Worm (Caenorhabditis elegans) whole organism, L3 larva: ENCODE measurements around the gene gnrr-2.

ENCODE experiments used
- ZK546.5 ChIP-seq: sonication (generic microtip); optimal IDR thresholded peaks from 2 replicates; lab custom pipeline; 2017; ENCODE audit warnings: missing biosample characterization, missing genetic modification characterization
- aly-2 ChIP-seq: fragments of 150-350 bp; optimal IDR thresholded peaks from 2 replicates; lab custom pipeline; 2014; ENCODE audit warnings: missing biosample characterization, missing genetic modification characterization
- ama-1 ChIP-seq: fragments of 150-350 bp; optimal IDR thresholded peaks from 2 replicates; lab custom pipeline; 2018
- ceh-16 ChIP-seq: sonication (generic microtip); optimal IDR thresholded peaks from 2 replicates; lab custom pipeline; 2017; ENCODE audit warnings: missing biosample characterization, missing genetic modification characterization
- ceh-28 ChIP-seq: fragments of 150-350 bp; optimal IDR thresholded peaks from 2 replicates; lab custom pipeline; 2014; ENCODE audit warnings: missing biosample characterization, missing genetic modification reagents, missing genetic modification characterization
- ceh-82 ChIP-seq: fragments of 150-350 bp; optimal IDR thresholded peaks from 2 replicates; lab custom pipeline; 2014; ENCODE audit warnings: missing biosample characterization, missing genetic modification characterization
- daf-12 ChIP-seq: fragments of 150-350 bp; optimal IDR thresholded peaks from 2 replicates; lab custom pipeline; 2014; ENCODE audit warnings: missing biosample characterization, missing genetic modification reagents, missing genetic modification characterization
- egl-27 ChIP-seq: sonication (generic microtip); optimal IDR thresholded peaks from 4 replicates; lab custom pipeline; 2017; ENCODE audit warnings: missing biosample characterization, missing genetic modification reagents, missing genetic modification characterization
- egl-5 ChIP-seq: fragments of 150-350 bp; optimal IDR thresholded peaks from 2 replicates; lab custom pipeline; 2017; ENCODE audit warnings: missing biosample characterization, missing genetic modification reagents, missing genetic modification characterization, inconsistent platforms
- elt-1 ChIP-seq: fragments of 150-350 bp; optimal IDR thresholded peaks from 2 replicates; lab custom pipeline; 2014; ENCODE audit warnings: missing biosample characterization, missing genetic modification characterization
- elt-3 ChIP-seq, 3 experiments: fragments of 150-350 bp in 1 of 3; sonication (generic microtip) in 2 of 3; optimal IDR thresholded peaks; 2 replicates in 2 of 3; 4 replicates in 1 of 3; lab custom pipeline; 2014 to 2017; ENCODE audit warnings: missing biosample characterization in 3 of 3, missing genetic modification characterization in 3 of 3
- fkh-10 ChIP-seq: sonication (generic microtip); optimal IDR thresholded peaks from 2 replicates; lab custom pipeline; 2017; ENCODE audit warnings: missing biosample characterization, missing genetic modification reagents, missing genetic modification characterization
- fkh-2 ChIP-seq: fragments of 150-350 bp; optimal IDR thresholded peaks from 2 replicates; lab custom pipeline; 2014; ENCODE audit warnings: missing biosample characterization, missing genetic modification reagents, missing genetic modification characterization
- fos-1 ChIP-seq: fragments of 150-350 bp; optimal IDR thresholded peaks from 2 replicates; lab custom pipeline; 2014; ENCODE audit warnings: missing biosample characterization, missing genetic modification characterization
- hmg-11 ChIP-seq: sonication (generic microtip); optimal IDR thresholded peaks from 2 replicates; lab custom pipeline; 2016; ENCODE audit warnings: missing genetic modification characterization, missing compliant biosample characterization
- jun-1 ChIP-seq: fragments of 150-350 bp; optimal IDR thresholded peaks from 2 replicates; lab custom pipeline; 2014; ENCODE audit warnings: missing biosample characterization, missing genetic modification reagents, missing genetic modification characterization
- lin-15B ChIP-seq: fragments of 150-350 bp; optimal IDR thresholded peaks from 2 replicates; lab custom pipeline; 2014; ENCODE audit warnings: missing biosample characterization, missing genetic modification characterization
- lin-39 ChIP-seq: fragments of 150-350 bp; optimal IDR thresholded peaks from 2 replicates; lab custom pipeline; 2018; ENCODE audit warnings: missing biosample characterization, missing genetic modification reagents, missing genetic modification characterization
- lsy-12 ChIP-seq: sonication (generic microtip); optimal IDR thresholded peaks from 2 replicates; lab custom pipeline; 2016; ENCODE audit warnings: mild to moderate bottlenecking, missing genetic modification characterization, missing compliant biosample characterization
- mdl-1 ChIP-seq: fragments of 150-350 bp; optimal IDR thresholded peaks from 2 replicates; lab custom pipeline; 2014; ENCODE audit warnings: missing biosample characterization, missing genetic modification characterization
- mml-1 ChIP-seq: fragments of 150-350 bp; sonication (generic microtip); optimal IDR thresholded peaks from 3 replicates; lab custom pipeline; 2014; ENCODE audit warnings: missing biosample characterization, missing genetic modification characterization
- nhr-11 ChIP-seq: fragments of 150-350 bp; optimal IDR thresholded peaks from 2 replicates; lab custom pipeline; 2014; ENCODE audit warnings: missing biosample characterization, missing genetic modification characterization
- nhr-12 ChIP-seq: fragments of 150-350 bp; optimal IDR thresholded peaks from 2 replicates; lab custom pipeline; 2014; ENCODE audit warnings: missing biosample characterization, missing genetic modification characterization
- nhr-23 ChIP-seq: fragments of 150-350 bp; optimal IDR thresholded peaks from 2 replicates; lab custom pipeline; 2014; ENCODE audit warnings: missing biosample characterization, missing genetic modification reagents, missing genetic modification characterization
- nhr-237 ChIP-seq: fragments of 150-350 bp; optimal IDR thresholded peaks from 2 replicates; lab custom pipeline; 2014; ENCODE audit warnings: missing biosample characterization, missing genetic modification characterization
- nhr-25 ChIP-seq: sonication (generic microtip); optimal IDR thresholded peaks from 2 replicates; lab custom pipeline; 2017; ENCODE audit warnings: missing biosample characterization, missing genetic modification characterization
- nhr-28 ChIP-seq: fragments of 150-350 bp; optimal IDR thresholded peaks from 2 replicates; lab custom pipeline; 2014; ENCODE audit warnings: missing biosample characterization, missing genetic modification characterization
- nhr-67 ChIP-seq: fragments of 150-350 bp; optimal IDR thresholded peaks from 2 replicates; lab custom pipeline; 2014; ENCODE audit warnings: missing biosample characterization, missing genetic modification characterization
- nhr-76 ChIP-seq: fragments of 150-350 bp; sonication (generic microtip); optimal IDR thresholded peaks from 5 replicates; lab custom pipeline; 2014; ENCODE audit warnings: missing biosample characterization, missing genetic modification characterization
- nhr-77 ChIP-seq: fragments of 150-350 bp; optimal IDR thresholded peaks from 2 replicates; lab custom pipeline; 2014; ENCODE audit warnings: missing biosample characterization, missing genetic modification characterization
- pha-4 ChIP-seq: fragments of 150-350 bp; optimal IDR thresholded peaks from 2 replicates; lab custom pipeline; 2014; ENCODE audit warnings: missing biosample characterization, missing genetic modification reagents, missing genetic modification characterization
- pqm-1 ChIP-seq: fragments of 150-350 bp; optimal IDR thresholded peaks from 2 replicates; lab custom pipeline; 2017; ENCODE audit warnings: missing biosample characterization, missing genetic modification characterization, inconsistent platforms
- sea-2 ChIP-seq: fragments of 150-350 bp; sonication (generic microtip); optimal IDR thresholded peaks from 4 replicates; lab custom pipeline; 2014; ENCODE audit warnings: missing biosample characterization, missing genetic modification reagents, missing genetic modification characterization
- skn-1 ChIP-seq: fragments of 150-350 bp; optimal IDR thresholded peaks from 2 replicates; lab custom pipeline; 2014; ENCODE audit warnings: missing biosample characterization, missing genetic modification characterization
- snpc-4 ChIP-seq: fragments of 150-350 bp; optimal IDR thresholded peaks from 2 replicates; lab custom pipeline; 2014; ENCODE audit warnings: missing biosample characterization, missing genetic modification characterization
- tbx-2 ChIP-seq: sonication (generic microtip); optimal IDR thresholded peaks from 2 replicates; lab custom pipeline; 2016; ENCODE audit warnings: mild to moderate bottlenecking, missing genetic modification characterization, missing compliant biosample characterization
- unc-39 ChIP-seq: sonication (generic microtip); optimal IDR thresholded peaks from 4 replicates; lab custom pipeline; 2017; ENCODE audit warnings: missing biosample characterization, missing genetic modification characterization
- unc-62 ChIP-seq: fragments of 150-350 bp; sonication (generic microtip); optimal IDR thresholded peaks from 4 replicates; lab custom pipeline; 2014; ENCODE audit warnings: missing biosample characterization, missing genetic modification reagents, missing genetic modification characterization
- zag-1 ChIP-seq: fragments of 150-350 bp; optimal IDR thresholded peaks from 2 replicates; lab custom pipeline; 2014; ENCODE audit warnings: missing biosample characterization, missing genetic modification characterization
- ztf-11 ChIP-seq: fragments of 150-350 bp; optimal IDR thresholded peaks from 2 replicates; lab custom pipeline; 2014; ENCODE audit warnings: missing biosample characterization, missing genetic modification characterization
- ztf-4 ChIP-seq: fragments of 150-350 bp; optimal IDR thresholded peaks from 2 replicates; lab custom pipeline; 2014; ENCODE audit warnings: missing biosample characterization, missing genetic modification characterization

gnrr-2 gene

DNA sequence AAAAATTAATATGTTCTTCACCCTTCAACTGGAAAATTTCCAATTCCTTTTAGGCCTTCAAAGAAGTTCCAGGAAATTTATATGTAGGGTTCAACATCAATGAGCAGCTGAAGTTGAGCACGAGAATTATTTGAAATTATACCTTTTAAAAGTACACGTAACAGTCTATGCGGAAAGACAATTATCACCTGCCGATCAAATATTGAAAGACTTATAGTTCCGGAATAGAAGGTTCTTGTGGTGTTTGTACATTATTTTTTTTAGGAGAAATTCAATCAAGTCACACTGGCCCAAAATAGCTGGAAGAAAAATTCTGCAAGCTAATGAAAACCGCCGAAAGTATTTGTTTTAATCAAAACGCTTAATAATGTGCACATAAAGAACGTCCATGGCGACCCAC lies 28.6 kb upstream of the gnrr-2 start:
- no peak for TF ChIP-seq fkh-2 (tag; lab: Kevin White, UChicago)
- TF ChIP-seq lin-15B (tag; lab: Kevin White, UChicago) = no peak
- TF ChIP-seq daf-12 (tag; lab: Kevin White, UChicago) = no peak
- TF ChIP-seq nhr-67 (tag; lab: Kevin White, UChicago) = no peak
- no peak for TF ChIP-seq jun-1
- no peak for TF ChIP-seq fkh-10 (GFP tag; lab: Kevin White, UChicago)
- TF ChIP-seq nhr-77 = no peak
- no peak for TF ChIP-seq pqm-1 (tag; lab: Kevin White, UChicago)
- TF ChIP-seq ceh-28 (tag; lab: Kevin White, UChicago) = no peak
- TF ChIP-seq mdl-1 (tag; lab: Kevin White, UChicago) = no peak
- no peak for TF ChIP-seq zag-1 (tag; lab: Kevin White, UChicago)
- TF ChIP-seq mml-1 (tag; lab: Kevin White, UChicago) = no peak
- no peak for TF ChIP-seq ztf-11 (tag; lab: Kevin White, UChicago)
- TF ChIP-seq egl-27 (tag; lab: Kevin White, UChicago) = no peak
- no peak for TF ChIP-seq ama-1
- TF ChIP-seq sea-2 (GFP tag; lab: Kevin White, UChicago) = no peak
- no peak for TF ChIP-seq ztf-4
- TF ChIP-seq ceh-16 = no peak
- TF ChIP-seq nhr-28 (tag; lab: Kevin White, UChicago) = no peak
- no peak for TF ChIP-seq snpc-4 (tag; lab: Kevin White, UChicago)

DNA sequence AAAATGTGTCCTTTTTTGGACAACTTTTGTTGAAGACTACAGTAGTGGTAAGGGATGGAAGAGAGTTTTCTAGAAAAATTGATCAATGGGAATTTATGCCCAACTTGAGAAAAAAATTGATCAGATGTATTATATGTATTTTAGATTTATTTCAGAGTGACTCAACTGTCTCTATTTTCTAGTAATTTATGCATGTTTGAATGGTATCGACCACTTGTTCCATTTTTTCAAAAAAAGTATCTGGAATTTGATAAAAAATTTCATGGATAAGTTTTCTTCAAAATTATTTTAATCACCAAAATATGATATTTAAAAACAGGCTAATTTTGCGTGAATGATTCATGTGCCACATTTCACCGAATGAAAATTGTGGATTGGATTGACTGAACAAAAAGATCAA lies 17.0 kb upstream of the gnrr-2 start, which contains the start of gene C15H11.10:
C15H11.10 (plus strand) TSS at position 301 of the 400 bp plus-strand sequence.
- TF ChIP-seq nhr-76 (tag; lab: Kevin White, UChicago) (no peak), nhr-28 (tag; lab: Kevin White, UChicago) (no peak), mml-1 (tag; lab: Kevin White, UChicago) (no peak), skn-1 (tag; lab: Kevin White, UChicago) (no peak), nhr-12 (tag; lab: Kevin White, UChicago) (no peak), zag-1 (tag; lab: Kevin White, UChicago) (no peak), nhr-237 (no peak), egl-5 (tag; lab: Kevin White, UChicago) (no peak), fkh-2 (tag; lab: Kevin White, UChicago) (no peak), nhr-11 (tag; lab: Kevin White, UChicago) (no peak), lsy-12 (no peak), egl-27 (tag; lab: Kevin White, UChicago) (no peak), lin-39 (tag; lab: Kevin White, UChicago) (no peak), nhr-25 (tag; lab: Kevin White, UChicago) (no peak), ama-1 (no peak), daf-12 (tag; lab: Kevin White, UChicago) (no peak), lin-15B (tag; lab: Kevin White, UChicago) (no peak)

DNA sequence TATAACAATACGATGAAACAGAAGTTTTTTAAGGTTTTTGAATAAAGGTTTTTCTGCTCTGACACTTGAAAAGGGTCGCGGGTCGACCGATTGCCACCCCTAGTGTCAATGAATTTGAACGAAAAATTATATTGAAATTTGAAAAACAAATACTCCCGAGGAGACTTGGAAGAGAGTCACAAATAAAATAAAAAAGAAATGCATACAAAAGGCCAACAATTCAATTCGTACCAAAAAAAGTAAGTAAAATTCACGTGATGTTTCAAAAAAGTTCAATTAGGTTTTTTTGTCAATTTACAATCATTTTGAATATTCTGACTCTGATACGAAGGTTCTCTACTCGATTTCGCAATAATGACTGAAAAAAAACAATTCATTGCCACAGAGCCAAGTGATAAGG lies 15.4 kb upstream of the gnrr-2 start, which contains the start of gene C15H11.1:
C15H11.1 (plus strand) TSS at position 301 of the 400 bp plus-strand sequence.
- TF ChIP-seq lin-39 (tag; lab: Kevin White, UChicago) = no peak
- TF ChIP-seq aly-2 (tag; lab: Kevin White, UChicago) = no peak
- no peak for TF ChIP-seq jun-1
- TF ChIP-seq ceh-82 = no peak
- no peak for TF ChIP-seq nhr-67 (tag; lab: Kevin White, UChicago)
- no peak for TF ChIP-seq snpc-4 (tag; lab: Kevin White, UChicago)
- no peak for TF ChIP-seq nhr-12 (tag; lab: Kevin White, UChicago)
- no peak for TF ChIP-seq nhr-76 (tag; lab: Kevin White, UChicago)
- no peak for TF ChIP-seq tbx-2 (tag; lab: Kevin White, UChicago)
- TF ChIP-seq elt-1 (tag; lab: Kevin White, UChicago) = no peak
- no peak for TF ChIP-seq lsy-12
- no peak for TF ChIP-seq hmg-11 (tag; lab: Kevin White, UChicago)
- no peak for TF ChIP-seq sea-2 (GFP tag; lab: Kevin White, UChicago)
- no peak for TF ChIP-seq elt-3 (tag; optimal IDR thresholded peaks at IDR 0.05; lab: Kevin White, UChicago)
- no peak for TF ChIP-seq ZK546.5
- no peak for TF ChIP-seq unc-62 (GFP tag; lab: Kevin White, UChicago)

DNA sequence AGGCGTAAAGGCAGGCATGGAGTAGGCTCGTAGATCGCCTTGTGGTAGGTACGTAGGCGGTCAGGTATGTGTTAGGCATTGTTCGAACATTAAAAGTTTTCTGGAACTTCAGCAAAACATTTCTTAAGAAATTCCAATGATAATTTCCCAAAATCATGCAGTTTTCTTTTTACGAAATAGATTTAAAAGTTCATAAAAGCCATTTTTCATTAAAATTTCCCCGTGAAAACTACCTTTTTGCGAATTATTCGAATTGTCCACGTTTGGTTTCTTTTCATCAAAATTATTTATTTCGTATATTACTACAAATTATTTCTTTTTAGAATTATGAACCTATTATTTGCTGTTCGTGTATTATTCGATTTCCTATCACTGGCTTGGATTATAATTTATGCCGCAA lies 14.1 kb upstream of the gnrr-2 start, which contains the start of gene C15H11.13:
C15H11.13 (plus strand) TSS at position 301 of the 400 bp plus-strand sequence.
- TF ChIP-seq fkh-10 (GFP tag; lab: Kevin White, UChicago) (no peak), ZK546.5 (no peak), unc-39 (tag; lab: Kevin White, UChicago) (no peak), daf-12 (tag; lab: Kevin White, UChicago) (no peak), fkh-2 (tag; lab: Kevin White, UChicago) (no peak), ztf-4 (no peak), nhr-23 (tag; lab: Kevin White, UChicago) (no peak), elt-3 (tag; optimal IDR thresholded peaks at IDR 0.05; lab: Kevin White, UChicago) (no peak), egl-5 (tag; lab: Kevin White, UChicago) (no peak), ceh-82 (no peak), pha-4 (no peak), zag-1 (tag; lab: Kevin White, UChicago) (no peak), pqm-1 (tag; lab: Kevin White, UChicago) (no peak), ama-1 (no peak), ztf-11 (tag; lab: Kevin White, UChicago) (no peak), lin-39 (tag; lab: Kevin White, UChicago) (no peak), fos-1 (no peak), elt-1 (tag; lab: Kevin White, UChicago) (no peak), tbx-2 (tag; lab: Kevin White, UChicago) (no peak), egl-27 (tag; lab: Kevin White, UChicago) (no peak)
